Worm (Caenorhabditis elegans): ENCODE results near the gene H04M03.3.

The H04M03.3 gene

DNA sequence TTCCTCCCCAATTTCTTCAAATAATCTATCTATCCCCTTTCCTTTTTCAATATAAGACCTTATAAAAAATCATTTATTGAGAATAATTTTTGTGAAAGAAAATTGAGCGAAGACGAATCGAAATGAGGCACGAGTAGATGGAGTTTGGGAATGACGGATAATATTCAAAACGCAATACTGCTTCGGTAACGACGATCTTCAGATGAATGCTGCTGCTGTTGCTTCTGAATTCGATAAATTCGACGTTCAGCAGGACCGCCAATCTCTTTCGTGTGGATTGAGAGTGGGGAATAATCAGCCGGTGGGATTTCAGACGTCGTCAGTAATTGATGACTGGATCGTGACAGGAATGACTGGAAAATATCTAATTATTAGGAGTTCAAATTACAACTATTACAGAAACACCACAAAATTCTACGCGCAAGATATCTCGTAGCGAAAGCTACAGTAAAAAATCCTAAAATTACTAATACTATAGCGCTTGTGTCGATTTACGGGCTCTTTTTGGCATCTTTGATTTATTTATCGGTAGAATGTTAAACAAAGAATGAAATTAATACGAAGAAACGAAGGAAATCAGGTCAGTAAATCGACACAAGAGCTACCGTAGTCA is 40.5 kb upstream of the H04M03.3 start:
- TF ChIP-seq unc-62 (GFP tag; optimal IDR thresholded peaks at IDR 0.05 in 1 of 2), result peak in 1 of 2 experiments; percentile 52
- no peak for TF ChIP-seq unc-62 (tag; optimal IDR thresholded peaks at IDR 0.05)
- 0 out of 2 replicates have a peak, but pooled peaks have one; percentile 9 for TF ChIP-seq Y48G9A.11 (GFP tag; IDR thresholded peaks at IDR 0.05)
- no peak for TF ChIP-seq R02D3.7 (tag; optimal IDR thresholded peaks at IDR 0.05)
- TF ChIP-seq F49E8.2 (tag; optimal IDR thresholded peaks at IDR 0.05; ENCODE audit: borderline replicate concordance), result peak; percentile 58
- peak; percentile 32; the same call in 1 of the 2 replicates for TF ChIP-seq lin-38 (GFP tag; IDR thresholded peaks at IDR 0.05)
- no peak for TF ChIP-seq spr-1 (tag; optimal IDR thresholded peaks at IDR 0.05)
- peak; percentile 59; the same call in 1 of the 2 replicates for TF ChIP-seq snpc-1.2 (GFP tag; IDR thresholded peaks at IDR 0.05)

DNA sequence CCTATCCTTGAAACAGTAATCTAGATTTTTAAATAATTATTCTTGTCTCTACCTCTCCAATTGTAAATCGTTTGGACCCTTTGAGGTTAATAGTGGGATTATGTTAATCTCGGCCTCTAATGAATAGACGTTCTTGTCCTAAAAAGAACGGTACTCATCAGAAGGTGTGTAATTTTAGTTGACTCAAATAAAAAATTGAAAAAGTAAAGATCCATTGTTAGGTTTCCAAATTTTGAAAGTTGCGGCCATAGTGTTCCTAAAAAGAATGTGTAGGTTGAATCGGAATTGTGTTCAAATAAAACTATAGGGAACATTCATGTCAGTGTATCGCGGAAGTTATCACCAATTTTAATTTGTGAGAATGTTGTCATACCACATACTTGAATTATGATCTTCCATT is 35.8 kb upstream of the H04M03.3 start:
- TF ChIP-seq zfp-3 (GFP tag; conservative IDR thresholded peaks at IDR 0.05), result no peak
- peak in 1 of 2 experiments; percentile 93 for TF ChIP-seq unc-62 (GFP tag; optimal IDR thresholded peaks at IDR 0.05 in 1 of 2)
- TF ChIP-seq unc-62 (tag; optimal IDR thresholded peaks at IDR 0.05), result no peak

DNA sequence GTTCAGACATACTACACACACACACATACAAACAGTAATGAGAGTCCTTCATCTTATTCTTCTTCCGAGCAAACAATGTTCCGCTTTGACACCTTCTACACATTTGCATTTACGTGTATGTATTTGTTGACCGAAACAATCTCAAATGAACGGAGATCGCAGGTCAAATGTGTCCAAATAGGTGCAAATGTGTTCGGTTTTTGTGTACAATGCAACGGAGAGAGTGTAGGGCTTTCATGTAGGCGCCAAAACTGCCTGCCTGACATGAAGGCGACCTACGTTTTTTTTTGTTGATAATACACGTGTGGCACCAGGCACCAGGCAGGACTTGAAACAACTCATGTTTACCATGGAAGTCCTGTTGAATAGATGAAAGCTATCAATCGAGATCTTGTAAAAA is 34.4 kb upstream of the H04M03.3 start:
- TF ChIP-seq aha-1 (tag) (peak; percentile 66), unc-62 (GFP tag; optimal IDR thresholded peaks at IDR 0.05 in 1 of 2) (peak in 1 of 2 experiments; percentile 91), unc-62 (tag; optimal IDR thresholded peaks at IDR 0.05) (no peak), lim-7 (GFP tag; IDR thresholded peaks at IDR 0.05) (no peak)

ce11 chrIV:5858212-5858611 is 33.2 kb upstream of the H04M03.3 start:
- TF ChIP-seq fos-1 (tag; optimal IDR thresholded peaks at IDR 0.05) (no peak), nhr-28 (tag; optimal IDR thresholded peaks at IDR 0.05) (peak; percentile 78), nhr-6 (tag; optimal IDR thresholded peaks at IDR 0.05) (no peak), mxl-3 (GFP tag; optimal IDR thresholded peaks at IDR 0.05) (peak; percentile 0)

- TF ChIP-seq jun-1 (tag; optimal IDR thresholded peaks at IDR 0.05) (no peak), aly-2 (tag; optimal IDR thresholded peaks at IDR 0.05) (no peak), saeg-2 (GFP tag; IDR thresholded peaks at IDR 0.05) (no peak), unc-62 (GFP tag; optimal IDR thresholded peaks at IDR 0.05 in 1 of 2) (peak in 1 of 2 experiments; percentile 88), unc-62 (tag; optimal IDR thresholded peaks at IDR 0.05) (no peak), aha-1 (tag) (peak; percentile 79), skn-1 (tag; optimal IDR thresholded peaks at IDR 0.05) (no peak)
These were observed 31.5 kb upstream of the H04M03.3 start, which contains the start of gene C06E7.4 for ce11 chrIV:5859876-5860275. Gene C06E7.4 (minus strand): TSS chrIV:5859976.

ce11 chrIV:5860762-5861161 is 30.6 kb upstream of the H04M03.3 start:
- TF ChIP-seq R02D3.7 (tag; optimal IDR thresholded peaks at IDR 0.05), result no peak
- TF ChIP-seq mxl-3 (GFP tag; optimal IDR thresholded peaks at IDR 0.05), result peak; percentile 73

ce11 chrIV:5865818-5866217 is 25.5 kb upstream of the H04M03.3 start, which contains the start of gene spe-27:
Gene spe-27 (minus strand): TSS chrIV:5865918.
- no peak for TF ChIP-seq ztf-11 (tag; optimal IDR thresholded peaks at IDR 0.05)
- TF ChIP-seq ceh-82 (tag; optimal IDR thresholded peaks at IDR 0.05), result no peak

DNA sequence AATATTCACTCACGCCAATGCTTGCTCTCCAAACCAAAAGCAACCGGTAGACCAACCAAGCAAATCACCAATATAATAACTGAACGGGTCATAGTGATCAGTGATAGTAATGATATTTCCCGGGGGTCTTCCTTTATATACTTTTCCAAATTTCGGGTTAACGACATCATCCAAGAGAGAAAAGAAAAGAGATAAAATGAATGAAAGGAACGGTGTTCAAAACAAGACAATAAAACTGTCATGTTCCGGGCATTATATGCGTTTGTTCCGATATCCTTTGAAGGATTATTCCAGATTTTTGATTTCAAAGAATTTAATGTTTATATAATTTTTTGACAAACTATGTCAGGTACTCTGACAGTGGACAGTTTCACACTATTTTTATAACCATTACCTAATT is 24.2 kb upstream of the H04M03.3 start, which contains the start of gene C06E7.88:
C06E7.88 (minus strand) TSS at position 101 of the 400 bp plus-strand sequence.
- peak; percentile 25 for TF ChIP-seq aha-1 (tag)
- no peak for TF ChIP-seq ctbp-1 (GFP tag; IDR thresholded peaks at IDR 0.05)

DNA sequence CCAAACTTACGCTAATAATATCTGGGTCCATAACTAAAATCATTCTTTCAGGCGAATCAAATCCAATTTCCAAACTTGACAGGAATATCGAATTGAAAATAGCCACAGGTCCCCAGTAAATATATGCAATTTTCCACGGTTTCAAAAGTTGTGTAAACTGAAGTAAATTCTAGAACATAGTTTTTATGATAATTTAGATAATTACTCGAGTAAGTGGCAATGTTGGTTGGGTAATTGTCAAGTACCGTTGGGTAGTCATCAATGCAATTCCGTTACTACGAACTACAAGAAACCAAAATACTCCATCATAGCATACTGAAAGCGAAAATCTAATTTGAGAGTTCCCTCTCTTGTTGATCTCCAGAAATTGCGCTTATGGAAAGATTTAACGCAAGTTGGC is 22.0 kb upstream of the H04M03.3 start:
- TF ChIP-seq unc-62 (GFP tag; optimal IDR thresholded peaks at IDR 0.05 in 1 of 2) (peak in 1 of 2 experiments; percentile 53), unc-62 (tag; optimal IDR thresholded peaks at IDR 0.05) (no peak), ZK337.2 (GFP tag; IDR thresholded peaks at IDR 0.05) (no peak), Y5F2A.4 (GFP tag; optimal IDR thresholded peaks at IDR 0.05) (no peak), R02D3.7 (tag; optimal IDR thresholded peaks at IDR 0.05) (no peak), ceh-44 (GFP tag; IDR thresholded peaks at IDR 0.05) (no peak)

Data from whole organism, L4 larva.